Fruit fly (Drosophila melanogaster): Measurements from ENCODE around the gene HIP.
A peak's percentile ranks its signal among the peaks of the same experiment; 100 is the strongest.

Gene HIP

DNA sequence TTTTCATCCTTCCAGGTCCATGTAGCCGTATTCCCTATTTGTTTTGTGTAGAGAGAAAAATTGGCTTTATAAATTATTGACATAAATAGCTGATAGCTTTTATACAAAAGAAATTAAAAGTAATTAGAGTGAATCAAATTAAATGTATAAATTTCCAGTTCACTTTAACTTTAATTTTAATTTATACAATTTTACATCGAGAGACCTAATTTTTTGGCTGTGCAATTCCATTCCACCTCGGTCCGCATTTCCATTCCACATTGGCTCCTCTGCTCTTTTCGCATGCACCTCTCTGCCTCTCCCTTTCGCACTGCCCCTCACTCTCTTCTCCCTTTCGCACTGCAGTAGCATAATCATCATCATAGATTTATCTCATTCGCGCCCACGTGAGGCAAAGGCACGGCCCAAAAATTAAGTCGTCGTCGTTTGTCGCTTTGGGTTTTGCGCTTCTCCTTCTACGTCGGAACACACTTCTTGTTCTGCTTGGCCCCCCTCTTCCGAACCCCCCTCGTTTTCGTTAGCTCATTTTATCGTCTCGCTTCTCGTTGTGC, 19.9 kb upstream of the HIP start (continued):
- TF ChIP-seq dac (GFP tag; optimal IDR thresholded peaks at IDR 0.05) (no peak), fkh (GFP tag; optimal IDR thresholded peaks at IDR 0.05) (no peak), lz (GFP tag; optimal IDR thresholded peaks at IDR 0.05) (peak; percentile 16), fd85E (GFP tag; optimal IDR thresholded peaks at IDR 0.05) (no peak), CG9139 (GFP tag; optimal IDR thresholded peaks at IDR 0.05) (no peak), svp (GFP tag) (peak; percentile 76), Sox102F (GFP tag; optimal IDR thresholded peaks at IDR 0.05) (no peak), Hr38 (GFP tag; optimal IDR thresholded peaks at IDR 0.05) (no peak), CG10669 (GFP tag; optimal IDR thresholded peaks at IDR 0.05) (peak; percentile 42), Eip93F (GFP tag; optimal IDR thresholded peaks at IDR 0.05) (no peak), pdm3 (GFP tag; optimal IDR thresholded peaks at IDR 0.05) (peak; percentile 46), Lpt (GFP tag; optimal IDR thresholded peaks at IDR 0.05) (peak; percentile 51), CG34406 (GFP tag; optimal IDR thresholded peaks at IDR 0.05) (no peak), CG6854 (GFP tag; optimal IDR thresholded peaks at IDR 0.05) (no peak), Hr4 (GFP tag; optimal IDR thresholded peaks at IDR 0.05) (peak; percentile 42), Met (GFP tag; optimal IDR thresholded peaks at IDR 0.05) (peak; percentile 52), Sox15 (GFP tag; optimal IDR thresholded peaks at IDR 0.05) (no peak), Blimp-1 (GFP tag; optimal IDR thresholded peaks at IDR 0.05) (peak; percentile 9), CG7368 (GFP tag; optimal IDR thresholded peaks at IDR 0.05) (peak; percentile 36)

DNA sequence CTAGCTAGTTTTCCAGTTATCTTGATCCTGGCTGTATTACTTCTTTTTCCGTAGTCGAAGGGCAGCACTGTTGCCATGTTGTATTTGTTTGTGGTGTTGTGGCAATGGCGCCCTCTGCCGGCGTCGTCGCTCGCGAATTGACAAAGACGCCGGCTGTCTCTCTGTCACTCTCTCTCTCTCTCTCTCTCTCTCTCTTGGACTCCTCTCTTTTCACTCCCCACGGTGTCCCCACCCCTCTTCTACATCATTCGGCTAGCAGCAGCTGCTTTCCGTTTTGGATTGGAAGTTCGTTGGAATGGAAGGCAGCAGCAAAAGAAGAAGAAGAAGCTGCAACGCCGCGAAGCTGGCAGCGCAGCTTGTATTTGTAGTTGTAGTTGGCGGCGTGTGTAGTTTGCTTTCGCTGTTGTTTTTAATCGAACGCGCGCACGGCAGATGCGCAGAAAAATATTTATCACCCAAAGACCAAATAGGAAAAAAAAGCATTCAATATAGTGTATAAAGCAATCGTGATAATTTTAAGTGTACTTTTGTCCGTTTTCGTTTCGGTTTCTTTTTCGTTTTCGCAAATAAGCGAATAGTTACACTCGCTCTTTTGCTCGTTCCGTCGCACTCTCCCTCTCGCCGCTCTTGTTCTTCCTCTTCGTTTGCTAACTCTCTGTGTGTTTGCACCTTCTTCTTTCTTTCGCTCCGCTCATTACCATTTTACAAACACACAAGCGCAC, 19.1 kb upstream of the HIP start:
- peak; percentile 23 for TF ChIP-seq CG3032 (tag; optimal IDR thresholded peaks at IDR 0.05)
- TF ChIP-seq CG6854 (GFP tag; optimal IDR thresholded peaks at IDR 0.05): no peak
- TF ChIP-seq achi (GFP tag; optimal IDR thresholded peaks at IDR 0.05): peak; percentile 16
- no peak for TF ChIP-seq CG10631 (GFP tag; optimal IDR thresholded peaks at IDR 0.05)
- peak; percentile 1 for TF ChIP-seq lz (GFP tag; optimal IDR thresholded peaks at IDR 0.05)
- no peak for TF ChIP-seq CG9139 (GFP tag; optimal IDR thresholded peaks at IDR 0.05)
- TF ChIP-seq CG10669 (GFP tag; optimal IDR thresholded peaks at IDR 0.05): no peak
- TF ChIP-seq CG31627 (GFP tag; optimal IDR thresholded peaks at IDR 0.05): no peak
- no peak for TF ChIP-seq topi (GFP tag; optimal IDR thresholded peaks at IDR 0.05)
- TF ChIP-seq CG8319 (GFP tag; optimal IDR thresholded peaks at IDR 0.05): no peak
- peak; percentile 58 for TF ChIP-seq CG6163 (GFP tag; IDR thresholded peaks at IDR 0.05)
- TF ChIP-seq CG3919 (GFP tag; optimal IDR thresholded peaks at IDR 0.05): peak; percentile 57
- peak; percentile 75 for TF ChIP-seq Eip78C (GFP tag)
- no peak for TF ChIP-seq CG6792 (GFP tag; optimal IDR thresholded peaks at IDR 0.05)
- no peak for TF ChIP-seq CG7368 (GFP tag; optimal IDR thresholded peaks at IDR 0.05)
- TF ChIP-seq esn (GFP tag; optimal IDR thresholded peaks at IDR 0.05): peak; percentile 12
- TF ChIP-seq pdm3 (GFP tag; optimal IDR thresholded peaks at IDR 0.05): peak; percentile 27
- TF ChIP-seq CG32006 (GFP tag; optimal IDR thresholded peaks at IDR 0.05): peak; percentile 54
- TF ChIP-seq Sox14 (GFP tag; optimal IDR thresholded peaks at IDR 0.05): peak; percentile 34
- peak; percentile 17 to 49 for TF ChIP-seq ss (GFP tag; optimal IDR thresholded peaks at IDR 0.05)
- TF ChIP-seq CG6808 (GFP tag; optimal IDR thresholded peaks at IDR 0.05): no peak
- no peak for TF ChIP-seq CG8632 (GFP tag; optimal IDR thresholded peaks at IDR 0.05)
- 0 out of 3 replicates have a peak, but pooled peaks have one; percentile 57 for TF ChIP-seq eg (GFP tag; IDR thresholded peaks at IDR 0.05)
- no peak for TF ChIP-seq acj6 (GFP tag; optimal IDR thresholded peaks at IDR 0.05)
- TF ChIP-seq fd59A (GFP tag; optimal IDR thresholded peaks at IDR 0.05): no peak
- peak; percentile 74 for TF ChIP-seq CG15336 (GFP tag; IDR thresholded peaks at IDR 0.05)
- no peak for TF ChIP-seq Hr38 (GFP tag; optimal IDR thresholded peaks at IDR 0.05)
- peak; percentile 32 for TF ChIP-seq CG16779 (tag; optimal IDR thresholded peaks at IDR 0.05)
- peak; percentile 20 for TF ChIP-seq Met (GFP tag; optimal IDR thresholded peaks at IDR 0.05)
- no peak for TF ChIP-seq fd85E (GFP tag; optimal IDR thresholded peaks at IDR 0.05)
- peak; percentile 18 for TF ChIP-seq dsx (GFP tag; optimal IDR thresholded peaks at IDR 0.05; ENCODE audit: poor library complexity, severe bottlenecking)
- peak; percentile 24; the same call in 1 of the 2 replicates for TF ChIP-seq Gug (GFP tag; IDR thresholded peaks at IDR 0.05)
- TF ChIP-seq CG11902 (GFP tag; optimal IDR thresholded peaks at IDR 0.05): no peak
- peak; percentile 35 for TF ChIP-seq fkh (GFP tag; optimal IDR thresholded peaks at IDR 0.05)
- TF ChIP-seq Sox102F (GFP tag; optimal IDR thresholded peaks at IDR 0.05): no peak
- peak; percentile 49 for TF ChIP-seq svp (GFP tag)
- TF ChIP-seq vri (GFP tag; optimal IDR thresholded peaks at IDR 0.05): peak; percentile 21
- TF ChIP-seq dac (GFP tag; optimal IDR thresholded peaks at IDR 0.05): peak; percentile 43
- no peak for TF ChIP-seq Blimp-1 (GFP tag; optimal IDR thresholded peaks at IDR 0.05)
- TF ChIP-seq CG1621 (tag; optimal IDR thresholded peaks at IDR 0.05): no peak
- TF ChIP-seq net (GFP tag; optimal IDR thresholded peaks at IDR 0.05): peak; percentile 55
